Fruit fly (Drosophila melanogaster): ENCODE results near the gene Dic61B.

- TF ChIP-seq CG12768 (GFP tag; optimal IDR thresholded peaks at IDR 0.05) = no peak
- no peak for TF ChIP-seq toe (GFP tag; optimal IDR thresholded peaks at IDR 0.05)
- no peak for TF ChIP-seq CG7101 (tag; optimal IDR thresholded peaks at IDR 0.05)
- TF ChIP-seq tj (GFP tag; optimal IDR thresholded peaks at IDR 0.05) = no peak
- TF ChIP-seq Clk (GFP tag; optimal IDR thresholded peaks at IDR 0.05) = no peak
- no peak for TF ChIP-seq CG1620 (GFP tag; optimal IDR thresholded peaks at IDR 0.05)
- TF ChIP-seq CG7045 (GFP tag; optimal IDR thresholded peaks at IDR 0.05) = no peak
Measured at dm6 chr3L:175949-176348, 23.6 kb upstream of the Dic61B start, which contains the start of gene CG7049.

Data from whole organism, adult.